Fruit fly (Drosophila melanogaster): ENCODE measurements around the gene Rint1.

The Rint1 gene

dm6 chr3L:7323348-7323747 is at the start of gene Rint1, which contains the start of gene RhoGEF4 (continued):
- no peak for TF ChIP-seq fd64A (GFP tag; optimal IDR thresholded peaks at IDR 0.05)
- peak; percentile 21; the same call in 1 of the 2 replicates for TF ChIP-seq Scr (GFP tag; IDR thresholded peaks at IDR 0.05; ENCODE audit: partially characterized antibody)
- peak; percentile 43 for TF ChIP-seq CG7928 (GFP tag; optimal IDR thresholded peaks at IDR 0.05)
- TF ChIP-seq danr (GFP tag; IDR thresholded peaks at IDR 0.05) = peak; percentile 65; the same call in 1 of the 2 replicates
- TF ChIP-seq yki (optimal IDR thresholded peaks at IDR 0.05) = no peak
- TF ChIP-seq Bdp1 (GFP tag; optimal IDR thresholded peaks at IDR 0.05) = peak; percentile 37
- no peak for TF ChIP-seq eyg (GFP tag; optimal IDR thresholded peaks at IDR 0.05)
- TF ChIP-seq pho (GFP tag; optimal IDR thresholded peaks at IDR 0.05) = peak; percentile 44
- TF ChIP-seq MBD-R2 (GFP tag; IDR thresholded peaks at IDR 0.05) = peak; percentile 97
- no peak for TF ChIP-seq Bgb (GFP tag; IDR thresholded peaks at IDR 0.05; ENCODE audit: partially characterized antibody)
- TF ChIP-seq CG32767 (GFP tag; IDR thresholded peaks at IDR 0.05) = no peak
- TF ChIP-seq CG8388 (GFP tag; optimal IDR thresholded peaks at IDR 0.05) = peak; percentile 62
- TF ChIP-seq bab2 (GFP tag; optimal IDR thresholded peaks at IDR 0.05) = peak; percentile 56
- peak; percentile 52 for TF ChIP-seq CG15514 (GFP tag; optimal IDR thresholded peaks at IDR 0.05)
- TF ChIP-seq CG1647 (GFP tag; optimal IDR thresholded peaks at IDR 0.05) = peak; percentile 37
- no peak for TF ChIP-seq CG4707 (GFP tag; optimal IDR thresholded peaks at IDR 0.05)
- peak; percentile 71 for TF ChIP-seq CG9215 (GFP tag; IDR thresholded peaks at IDR 0.05)
- peak in 1 of 2 experiments; percentile 75 for TF ChIP-seq Hr51 (GFP tag; optimal IDR thresholded peaks at IDR 0.05)
- peak; percentile 95 for TF ChIP-seq Ets65A (GFP tag)
- TF ChIP-seq CG8281 (tag; optimal IDR thresholded peaks at IDR 0.05) = no peak
- no peak for TF ChIP-seq CG11398 (GFP tag; optimal IDR thresholded peaks at IDR 0.05)
- TF ChIP-seq MESR4 (GFP tag; optimal IDR thresholded peaks at IDR 0.05) = peak; percentile 28
- peak; percentile 37; the same call in 1 of the 2 replicates for TF ChIP-seq unc-4 (GFP tag; IDR thresholded peaks at IDR 0.05; ENCODE audit: partially characterized antibody)
- no peak for TF ChIP-seq br (optimal IDR thresholded peaks at IDR 0.05)
- TF ChIP-seq CG17568 (GFP tag; optimal IDR thresholded peaks at IDR 0.05) = no peak
- TF ChIP-seq crol (GFP tag; IDR thresholded peaks at IDR 0.05) = no peak
- peak; percentile 77 for TF ChIP-seq tgo (GFP tag; IDR thresholded peaks at IDR 0.05)
- TF ChIP-seq CG9437 (GFP tag; optimal IDR thresholded peaks at IDR 0.05) = peak; percentile 27
- peak; percentile 29 for TF ChIP-seq maf-S (GFP tag; optimal IDR thresholded peaks at IDR 0.05)
- TF ChIP-seq CG10462 (GFP tag; optimal IDR thresholded peaks at IDR 0.05) = peak; percentile 38
- TF ChIP-seq CG12769 (tag; optimal IDR thresholded peaks at IDR 0.05) = no peak
- no peak for TF ChIP-seq pfk (GFP tag; optimal IDR thresholded peaks at IDR 0.05)
- TF ChIP-seq Oli (tag; optimal IDR thresholded peaks at IDR 0.05) = peak; percentile 56
- TF ChIP-seq gsb-n (tag; optimal IDR thresholded peaks at IDR 0.05) = no peak
- no peak for TF ChIP-seq gcm2 (GFP tag; optimal IDR thresholded peaks at IDR 0.05)
- TF ChIP-seq CG1832 (GFP tag; optimal IDR thresholded peaks at IDR 0.05) = no peak
- TF ChIP-seq CG1529 (GFP tag; optimal IDR thresholded peaks at IDR 0.05) = peak; percentile 23
- TF ChIP-seq PHDP (tag; optimal IDR thresholded peaks at IDR 0.05) = peak; percentile 64
- no peak for TF ChIP-seq HHEX (GFP tag; optimal IDR thresholded peaks at IDR 0.05)
- no peak for TF ChIP-seq CG10321 (GFP tag; IDR thresholded peaks at IDR 0.05)
- TF ChIP-seq sima (GFP tag; optimal IDR thresholded peaks at IDR 0.05) = no peak
- TF ChIP-seq CG8290 (GFP tag; optimal IDR thresholded peaks at IDR 0.05) = peak; percentile 75
- TF ChIP-seq CG8290 (tag; optimal IDR thresholded peaks at IDR 0.05) = peak in 1 of 2 experiments; percentile 67
- TF ChIP-seq CG18262 (tag; optimal IDR thresholded peaks at IDR 0.05) = peak; percentile 59
- TF ChIP-seq Abd-B (GFP tag; optimal IDR thresholded peaks at IDR 0.05) = peak; percentile 77
- peak; percentile 39; the same call in 2 of the 3 replicates for TF ChIP-seq CG14050 (GFP tag; IDR thresholded peaks at IDR 0.05)
- TF ChIP-seq CG34376 (GFP tag; optimal IDR thresholded peaks at IDR 0.05) = no peak
- peak; percentile 67 for TF ChIP-seq vfl (GFP tag; optimal IDR thresholded peaks at IDR 0.05)
- TF ChIP-seq pum (GFP tag; optimal IDR thresholded peaks at IDR 0.05) = peak; percentile 52
- TF ChIP-seq Nf-YA (GFP tag; IDR thresholded peaks at IDR 0.05) = no peak
- no peak for TF ChIP-seq HmgD (GFP tag; optimal IDR thresholded peaks at IDR 0.05)
- peak; percentile 37 for TF ChIP-seq Bteb2 (GFP tag; optimal IDR thresholded peaks at IDR 0.05)

Data from whole organism, embryonic.